Worm (Caenorhabditis elegans): ENCODE measurements around the gene C32D5.4.

Gene C32D5.4

ce11 chrII:6331222-6331830 is 8.4 kb upstream of the C32D5.4 start, which contains the start of gene set-4 (continued):
- TF ChIP-seq aptf-3 (GFP tag; IDR thresholded peaks at IDR 0.05) (0 out of 2 replicates have a peak, but pooled peaks have one; percentile 26), nfyb-1 (GFP tag; IDR thresholded peaks at IDR 0.05) (peak; percentile 91), lsl-1 (GFP tag; optimal IDR thresholded peaks at IDR 0.05) (peak; percentile 78), C17E4.6 (GFP tag; IDR thresholded peaks at IDR 0.05) (peak; percentile 42; the same call in 1 of the 2 replicates), cebp-1 (GFP tag; IDR thresholded peaks at IDR 0.05) (0 out of 2 replicates have a peak, but pooled peaks have one; percentile 24), cebp-1 (tag; optimal IDR thresholded peaks at IDR 0.05) (peak; percentile 88), ceh-100 (GFP tag; IDR thresholded peaks at IDR 0.05) (peak; percentile 77), akir-1 (GFP tag; optimal IDR thresholded peaks at IDR 0.05) (no peak), K11D2.4 (GFP tag; IDR thresholded peaks at IDR 0.05) (peak; percentile 80), C06A6.2 (GFP tag; conservative IDR thresholded peaks at IDR 0.05) (peak; percentile 76; the same call in 1 of the 2 replicates), B0336.3 (GFP tag; IDR thresholded peaks at IDR 0.05) (peak; percentile 89), him-1 (tag; optimal IDR thresholded peaks at IDR 0.05) (peak; percentile 10), xnd-1 (tag; optimal IDR thresholded peaks at IDR 0.05) (peak; percentile 62), gei-17 (GFP tag; optimal IDR thresholded peaks at IDR 0.05) (peak; percentile 50), hmg-20 (GFP tag; IDR thresholded peaks at IDR 0.05) (peak; percentile 79), ztf-18 (tag; optimal IDR thresholded peaks at IDR 0.05) (peak; percentile 97), tlf-1 (GFP tag; optimal IDR thresholded peaks at IDR 0.05) (peak; percentile 60), D2030.7 (GFP tag; IDR thresholded peaks at IDR 0.05) (no peak), nhr-80 (tag; optimal IDR thresholded peaks at IDR 0.05) (peak; percentile 97), ztf-22 (GFP tag; optimal IDR thresholded peaks at IDR 0.05) (no peak), dox-1 (GFP tag; IDR thresholded peaks at IDR 0.05) (peak; percentile 93), F33H1.4 (GFP tag; IDR thresholded peaks at IDR 0.05) (peak; percentile 78), lin-40 (tag; optimal IDR thresholded peaks at IDR 0.05) (peak; percentile 92), nhr-27 (tag; optimal IDR thresholded peaks at IDR 0.05) (no peak), hmg-1.2 (GFP tag; IDR thresholded peaks at IDR 0.05) (peak; percentile 68), ceh-40 (GFP tag; IDR thresholded peaks at IDR 0.05) (no peak), nhr-120 (GFP tag; IDR thresholded peaks at IDR 0.05) (no peak), athp-1 (tag; optimal IDR thresholded peaks at IDR 0.05) (peak; percentile 38), atf-7 (tag; optimal IDR thresholded peaks at IDR 0.05) (peak; percentile 77), mel-28 (tag; optimal IDR thresholded peaks at IDR 0.05; ENCODE audit: borderline replicate concordance) (no peak)

ce11 chrII:6328672-6329071 is 5.8 kb upstream of the C32D5.4 start:
- TF ChIP-seq somi-1 (GFP tag; optimal IDR thresholded peaks at IDR 0.05) (no peak), ets-4 (GFP tag; optimal IDR thresholded peaks at IDR 0.05) (peak; percentile 88), attf-5 (GFP tag; optimal IDR thresholded peaks at IDR 0.05) (peak; percentile 2), dox-1 (GFP tag; IDR thresholded peaks at IDR 0.05) (peak; percentile 56; the same call in 1 of the 2 replicates), ztf-18 (tag; optimal IDR thresholded peaks at IDR 0.05) (peak; percentile 37), atf-7 (tag; optimal IDR thresholded peaks at IDR 0.05) (peak; percentile 36), bed-2 (GFP tag; IDR thresholded peaks at IDR 0.05) (no peak), let-607 (tag; optimal IDR thresholded peaks at IDR 0.05) (peak in 1 of 2 experiments; percentile 30), ztf-22 (GFP tag; optimal IDR thresholded peaks at IDR 0.05) (peak; percentile 62), nhr-80 (tag; optimal IDR thresholded peaks at IDR 0.05) (peak; percentile 98), let-526 (GFP tag; IDR thresholded peaks at IDR 0.05) (no peak)

ce11 chrII:6327317-6327716 is 4.4 kb upstream of the C32D5.4 start:
- TF ChIP-seq F57A8.1 (GFP tag; optimal IDR thresholded peaks at IDR 0.05) (no peak), hsf-1 (GFP tag; IDR thresholded peaks at IDR 0.05) (no peak), lin-35 (GFP tag; optimal IDR thresholded peaks at IDR 0.05) (no peak), zfh-2 (GFP tag; conservative IDR thresholded peaks at IDR 0.05) (no peak), bed-1 (GFP tag; IDR thresholded peaks at IDR 0.05) (no peak), atf-7 (tag; optimal IDR thresholded peaks at IDR 0.05) (peak; percentile 26), madf-6 (GFP tag; IDR thresholded peaks at IDR 0.05) (no peak), ztf-6 (GFP tag; IDR thresholded peaks at IDR 0.05) (no peak), efl-1 (GFP tag; optimal IDR thresholded peaks at IDR 0.05) (no peak), die-1 (tag; optimal IDR thresholded peaks at IDR 0.05) (no peak), lin-40 (tag; optimal IDR thresholded peaks at IDR 0.05) (peak; percentile 5), repo-1 (tag; optimal IDR thresholded peaks at IDR 0.05) (no peak), B0019.2 (GFP tag; conservative IDR thresholded peaks at IDR 0.05) (no peak)

Data from whole organism, young adult.